Worm (Caenorhabditis elegans): ENCODE data around the gene nas-11.

nas-11 gene

ce11 chrX:6749124-6749822, 35.9 kb downstream of the nas-11 start (continued):
- peak; percentile 65 for TF ChIP-seq repo-1 (tag; optimal IDR thresholded peaks at IDR 0.05)
- TF ChIP-seq chd-7 (tag; optimal IDR thresholded peaks at IDR 0.05): peak; percentile 90
- no peak for TF ChIP-seq ccch-3 (GFP tag; optimal IDR thresholded peaks at IDR 0.05)
- TF ChIP-seq snpc-1.3 (tag; optimal IDR thresholded peaks at IDR 0.05; ENCODE audit: insufficient read depth): no peak
- TF ChIP-seq snpc-1.1 (tag; optimal IDR thresholded peaks at IDR 0.05; ENCODE audit: insufficient read depth): no peak
- peak; percentile 78; the same call in 1 of the 2 replicates for TF ChIP-seq C06A6.2 (GFP tag; conservative IDR thresholded peaks at IDR 0.05)
- TF ChIP-seq ets-4 (GFP tag; optimal IDR thresholded peaks at IDR 0.05): peak; percentile 39
- no peak for TF ChIP-seq F52B5.7 (tag; optimal IDR thresholded peaks at IDR 0.05)
- no peak for TF ChIP-seq F37B4.10 (GFP tag; IDR thresholded peaks at IDR 0.05)
- TF ChIP-seq ztf-3 (GFP tag; optimal IDR thresholded peaks at IDR 0.05): no peak
- no peak for TF ChIP-seq ztf-28 (GFP tag; IDR thresholded peaks at IDR 0.05)
- TF ChIP-seq nfya-1 (tag; optimal IDR thresholded peaks at IDR 0.05; ENCODE audit: borderline replicate concordance, insufficient read depth): no peak
- TF ChIP-seq F57A8.1 (GFP tag; optimal IDR thresholded peaks at IDR 0.05): no peak
- 0 out of 2 replicates have a peak, but pooled peaks have one; percentile 47 for TF ChIP-seq Y95B8A.8 (GFP tag; IDR thresholded peaks at IDR 0.05)
- TF ChIP-seq T07F8.4 (tag; optimal IDR thresholded peaks at IDR 0.05): no peak

- peak; percentile 81 for TF ChIP-seq atf-7 (tag; optimal IDR thresholded peaks at IDR 0.05)
- no peak for TF ChIP-seq Y79H2A.3 (GFP tag; conservative IDR thresholded peaks at IDR 0.05)
- no peak for TF ChIP-seq aptf-2 (GFP tag; conservative IDR thresholded peaks at IDR 0.05)
- no peak for TF ChIP-seq attf-6 (GFP tag; IDR thresholded peaks at IDR 0.05)
- TF ChIP-seq Y95B8A.8 (GFP tag; IDR thresholded peaks at IDR 0.05): peak; percentile 40; the same call in 1 of the 2 replicates
- TF ChIP-seq efl-1 (GFP tag; optimal IDR thresholded peaks at IDR 0.05): no peak
- TF ChIP-seq lag-1 (GFP tag; IDR thresholded peaks at IDR 0.05): no peak
- TF ChIP-seq madf-8 (GFP tag; conservative IDR thresholded peaks at IDR 0.05): no peak
- TF ChIP-seq ceh-79 (tag; optimal IDR thresholded peaks at IDR 0.05): no peak
- TF ChIP-seq zfh-2 (GFP tag; conservative IDR thresholded peaks at IDR 0.05): peak; percentile 83
- no peak for TF ChIP-seq egl-18 (GFP tag; IDR thresholded peaks at IDR 0.05)
- peak; percentile 6 for TF ChIP-seq die-1 (tag; optimal IDR thresholded peaks at IDR 0.05)
- TF ChIP-seq bed-2 (GFP tag; IDR thresholded peaks at IDR 0.05): no peak
- TF ChIP-seq C06A6.2 (GFP tag; conservative IDR thresholded peaks at IDR 0.05): peak; percentile 83
- no peak for TF ChIP-seq dpl-1 (GFP tag; optimal IDR thresholded peaks at IDR 0.05)
- TF ChIP-seq ztf-26 (tag; optimal IDR thresholded peaks at IDR 0.05): peak; percentile 71
- no peak for TF ChIP-seq B0261.1 (tag; optimal IDR thresholded peaks at IDR 0.05)
- TF ChIP-seq sptf-2 (GFP tag; optimal IDR thresholded peaks at IDR 0.05): no peak
- TF ChIP-seq nhr-90 (tag; optimal IDR thresholded peaks at IDR 0.05): no peak
- no peak for TF ChIP-seq nhr-120 (GFP tag; IDR thresholded peaks at IDR 0.05)
- no peak for TF ChIP-seq ama-1 (optimal IDR thresholded peaks at IDR 0.05)
- TF ChIP-seq ama-1 (GFP tag; optimal IDR thresholded peaks at IDR 0.05): no peak
- TF ChIP-seq D2030.7 (GFP tag; IDR thresholded peaks at IDR 0.05): no peak
- TF ChIP-seq ztf-18 (tag; optimal IDR thresholded peaks at IDR 0.05): no peak
- no peak for TF ChIP-seq sea-2 (GFP tag; IDR thresholded peaks at IDR 0.05)
- TF ChIP-seq F57A8.1 (GFP tag; optimal IDR thresholded peaks at IDR 0.05): no peak
- peak; percentile 10; the same call in 1 of the 2 replicates for TF ChIP-seq pbrm-1 (GFP tag; IDR thresholded peaks at IDR 0.05)
- TF ChIP-seq mxl-1 (tag; optimal IDR thresholded peaks at IDR 0.05): no peak
- 0 out of 2 replicates have a peak, but pooled peaks have one; percentile 50 for TF ChIP-seq bed-1 (GFP tag; IDR thresholded peaks at IDR 0.05)
- TF ChIP-seq akir-1 (GFP tag; optimal IDR thresholded peaks at IDR 0.05): peak; percentile 32
- no peak for TF ChIP-seq ceh-40 (GFP tag; IDR thresholded peaks at IDR 0.05)
- no peak for TF ChIP-seq snpc-1.1 (tag; optimal IDR thresholded peaks at IDR 0.05; ENCODE audit: insufficient read depth)
- peak; percentile 61; the same call in 1 of the 2 replicates for TF ChIP-seq hmg-1.2 (GFP tag; IDR thresholded peaks at IDR 0.05)
- no peak for TF ChIP-seq F33H1.4 (GFP tag; IDR thresholded peaks at IDR 0.05)
- peak; percentile 71; the same call in 1 of the 2 replicates for TF ChIP-seq dox-1 (GFP tag; IDR thresholded peaks at IDR 0.05)
Measured at ce11 chrX:6750145-6750544, 36.8 kb downstream of the nas-11 start.
